Worm (Caenorhabditis elegans) whole organism, L1 larva: ENCODE results near the gene C09G5.13.

Experiments
- ceh-82 ChIP-seq, 3 experiments: fragments of 150-350 bp in 1 of 3; sonication (generic microtip) in 2 of 3; optimal IDR thresholded peaks; 2 replicates each; lab custom pipeline; 2014 to 2017; ENCODE audit warnings: missing biosample characterization in 3 of 3, missing genetic modification characterization in 3 of 3
- ceh-90 ChIP-seq: sonication (generic microtip); optimal IDR thresholded peaks from 2 replicates; lab custom pipeline; 2016; ENCODE audit warnings: missing genetic modification characterization, missing compliant biosample characterization
- fkh-10 ChIP-seq: sonication (generic microtip); optimal IDR thresholded peaks from 2 replicates; lab custom pipeline; 2017; ENCODE audit warnings: missing biosample characterization, missing genetic modification reagents, missing genetic modification characterization
- lin-39 ChIP-seq: fragments of 150-350 bp; optimal IDR thresholded peaks from 2 replicates; lab custom pipeline; 2014; ENCODE audit warnings: missing biosample characterization, missing genetic modification reagents, missing genetic modification characterization
- nhr-11 ChIP-seq: fragments of 150-350 bp; optimal IDR thresholded peaks from 2 replicates; lab custom pipeline; 2014; ENCODE audit warnings: missing biosample characterization, missing genetic modification characterization
- ztf-11 ChIP-seq, 2 experiments: sonication (generic microtip); optimal IDR thresholded peaks; 2 replicates each; lab custom pipeline; 2016 to 2017; ENCODE audit warnings: missing genetic modification characterization in 2 of 2, missing biosample characterization in 1 of 2, missing compliant biosample characterization in 1 of 2
- ztf-4 ChIP-seq: fragments of 150-350 bp; optimal IDR thresholded peaks from 2 replicates; lab custom pipeline; 2014; ENCODE audit warnings: missing biosample characterization, missing genetic modification characterization

DNA sequence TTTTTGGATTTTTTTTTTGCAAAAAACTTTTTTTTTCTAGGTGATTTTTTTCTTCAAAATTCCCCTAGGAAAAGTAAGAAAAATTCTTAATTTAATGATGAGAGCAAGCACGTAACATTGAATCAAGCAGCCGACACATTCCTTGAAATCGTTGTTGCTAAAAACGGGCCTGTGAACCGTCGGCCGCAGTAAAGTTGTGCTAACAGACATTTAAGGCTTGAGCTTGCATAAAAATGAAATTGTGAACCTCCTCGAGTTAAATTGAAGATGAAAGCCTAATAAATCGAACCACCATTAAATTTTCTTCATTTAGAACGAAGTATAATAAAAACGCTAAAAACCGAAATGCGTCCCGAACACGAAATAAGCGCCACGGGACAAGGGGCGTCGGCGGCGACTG, 50.8 kb downstream of the C09G5.13 start:
- TF ChIP-seq lin-39 (tag; lab: Kevin White, UChicago) (no peak), ceh-82 (tag; optimal IDR thresholded peaks at IDR 0.05; lab: Kevin White, UChicago) (no peak), nhr-11 (tag; lab: Kevin White, UChicago) (no peak), ceh-90 (tag; lab: Kevin White, UChicago) (no peak), fkh-10 (no peak), ztf-11 (tag; optimal IDR thresholded peaks at IDR 0.05; lab: Kevin White, UChicago) (no peak), ztf-4 (no peak)
